Worm (Caenorhabditis elegans) whole organism, L2 larva: Measurements from ENCODE around the gene F38E11.6.

ENCODE experiments used
- C34F6.9 ChIP-seq: fragments of 150-350 bp; optimal IDR thresholded peaks from 2 replicates; lab custom pipeline; 2014; ENCODE audit warnings: missing biosample characterization, missing genetic modification characterization
- F13H6.1 ChIP-seq: sonication (generic microtip); optimal IDR thresholded peaks from 2 replicates; lab custom pipeline; 2016; ENCODE audit warnings: missing genetic modification characterization, missing compliant biosample characterization
- R02D3.7 ChIP-seq: fragments of 150-350 bp; optimal IDR thresholded peaks from 2 replicates; lab custom pipeline; 2014; ENCODE audit warnings: missing biosample characterization, missing genetic modification characterization
- Y55F3AM.14 ChIP-seq: fragments of 200-800 bp; sonication (Bioruptor generic); optimal IDR thresholded peaks from 2 replicates; lab custom pipeline; 2018; ENCODE audit warnings: mild to moderate bottlenecking, missing genetic modification characterization, missing compliant biosample characterization
- ZK546.5 ChIP-seq: sonication (generic microtip); optimal IDR thresholded peaks from 2 replicates; lab custom pipeline; 2017; ENCODE audit warnings: missing biosample characterization, missing genetic modification characterization
- aly-2 ChIP-seq: fragments of 150-350 bp; optimal IDR thresholded peaks from 2 replicates; lab custom pipeline; 2014; ENCODE audit warnings: missing biosample characterization, missing genetic modification characterization
- ama-1 ChIP-seq: fragments of 150-350 bp; optimal IDR thresholded peaks from 2 replicates; lab custom pipeline; 2018; ENCODE audit warnings: inconsistent platforms
- blmp-1 ChIP-seq: sonication (generic microtip); optimal IDR thresholded peaks from 2 replicates; lab custom pipeline; 2017; ENCODE audit warnings: missing genetic modification characterization, mild to moderate bottlenecking, missing compliant biosample characterization, antibody characterized with exemption, moderate library complexity; ENCODE audit not compliant: insufficient read depth
- ceh-16 ChIP-seq: fragments of 150-350 bp; optimal IDR thresholded peaks from 2 replicates; lab custom pipeline; 2014; ENCODE audit warnings: missing biosample characterization, missing genetic modification characterization
- ceh-82 ChIP-seq: fragments of 150-350 bp; optimal IDR thresholded peaks from 2 replicates; lab custom pipeline; 2014; ENCODE audit warnings: missing biosample characterization, missing genetic modification characterization
- crh-2 ChIP-seq: sonication (generic microtip); optimal IDR thresholded peaks from 2 replicates; lab custom pipeline; 2017; ENCODE audit warnings: missing biosample characterization, missing genetic modification characterization
- dmd-4 ChIP-seq: sonication (generic microtip); optimal IDR thresholded peaks from 2 replicates; lab custom pipeline; 2017; ENCODE audit warnings: missing biosample characterization, missing genetic modification characterization
- egl-27 ChIP-seq: sonication (generic microtip); optimal IDR thresholded peaks from 3 replicates; lab custom pipeline; 2017; ENCODE audit warnings: missing biosample characterization, missing genetic modification reagents, missing genetic modification characterization
- elt-3 ChIP-seq: sonication (generic microtip); optimal IDR thresholded peaks from 2 replicates; lab custom pipeline; 2017; ENCODE audit warnings: missing biosample characterization, missing genetic modification characterization
- gmeb-1 ChIP-seq: fragments of 150-350 bp; optimal IDR thresholded peaks from 2 replicates; lab custom pipeline; 2014; ENCODE audit warnings: missing biosample characterization, missing genetic modification characterization
- lin-13 ChIP-seq: fragments of 150-350 bp; optimal IDR thresholded peaks from 2 replicates; lab custom pipeline; 2014; ENCODE audit warnings: missing biosample characterization, missing genetic modification reagents, missing genetic modification characterization
- lin-39 ChIP-seq: fragments of 150-350 bp; optimal IDR thresholded peaks from 2 replicates; lab custom pipeline; 2014; ENCODE audit warnings: missing biosample characterization, missing genetic modification reagents, missing genetic modification characterization
- lsy-2 ChIP-seq, 2 experiments: fragments of 150-350 bp in 1 of 2; sonication (generic microtip) in 1 of 2; optimal IDR thresholded peaks; 2 replicates each; lab custom pipeline; 2014 to 2017; ENCODE audit warnings: missing biosample characterization in 2 of 2, missing genetic modification characterization in 2 of 2
- mbf-1 ChIP-seq: sonication (generic microtip); optimal IDR thresholded peaks from 2 replicates; lab custom pipeline; 2017; ENCODE audit warnings: missing biosample characterization, missing genetic modification characterization
- mdl-1 ChIP-seq, 2 experiments: fragments of 150-350 bp in 1 of 2; sonication (generic microtip) in 1 of 2; optimal IDR thresholded peaks; 2 replicates each; lab custom pipeline; 2017; ENCODE audit warnings: missing biosample characterization in 2 of 2, missing genetic modification characterization in 2 of 2
- nhr-10 ChIP-seq: sonication (generic microtip); optimal IDR thresholded peaks from 2 replicates; lab custom pipeline; 2017; ENCODE audit warnings: missing biosample characterization, missing genetic modification characterization
- nhr-129 ChIP-seq: fragments of 150-350 bp; optimal IDR thresholded peaks from 2 replicates; lab custom pipeline; 2014; ENCODE audit warnings: missing biosample characterization, missing genetic modification characterization
- nhr-21 ChIP-seq: fragments of 150-350 bp; optimal IDR thresholded peaks from 2 replicates; lab custom pipeline; 2014; ENCODE audit warnings: missing biosample characterization, missing genetic modification characterization
- nhr-23 ChIP-seq: fragments of 150-350 bp; optimal IDR thresholded peaks from 2 replicates; lab custom pipeline; 2014; ENCODE audit warnings: missing biosample characterization, missing genetic modification reagents, missing genetic modification characterization
- nhr-237 ChIP-seq: fragments of 150-350 bp; optimal IDR thresholded peaks from 2 replicates; lab custom pipeline; 2014; ENCODE audit warnings: missing biosample characterization, missing genetic modification characterization
- nhr-6 ChIP-seq: fragments of 150-350 bp; optimal IDR thresholded peaks from 2 replicates; lab custom pipeline; 2014; ENCODE audit warnings: missing biosample characterization, missing genetic modification characterization
- peb-1 ChIP-seq: fragments of 150-350 bp; optimal IDR thresholded peaks from 2 replicates; lab custom pipeline; 2014; ENCODE audit warnings: missing biosample characterization, missing genetic modification characterization
- sem-4 ChIP-seq: fragments of 150-350 bp; optimal IDR thresholded peaks from 2 replicates; lab custom pipeline; 2014; ENCODE audit warnings: missing biosample characterization, missing genetic modification reagents, missing genetic modification characterization
- skn-1 ChIP-seq: sonication (generic microtip); optimal IDR thresholded peaks from 2 replicates; lab custom pipeline; 2017; ENCODE audit warnings: missing biosample characterization, missing genetic modification characterization
- sma-9 ChIP-seq, 2 experiments: fragments of 150-350 bp in 1 of 2; sonication (generic microtip) in 1 of 2; optimal IDR thresholded peaks; 2 replicates each; lab custom pipeline; 2014 to 2016; ENCODE audit warnings: missing genetic modification characterization in 2 of 2, mild to moderate bottlenecking in 1 of 2, missing biosample characterization in 1 of 2, missing compliant biosample characterization in 1 of 2, missing genetic modification reagents in 1 of 2, moderate library complexity in 1 of 2
- snpc-4 ChIP-seq: fragments of 150-350 bp; optimal IDR thresholded peaks from 2 replicates; lab custom pipeline; 2014; ENCODE audit warnings: missing biosample characterization, missing genetic modification characterization
- unc-39 ChIP-seq: fragments of 150-350 bp; optimal IDR thresholded peaks from 2 replicates; lab custom pipeline; 2014; ENCODE audit warnings: missing biosample characterization, missing genetic modification characterization
- unc-55 ChIP-seq: fragments of 150-350 bp; sonication (generic microtip); optimal IDR thresholded peaks from 3 replicates; lab custom pipeline; 2014; ENCODE audit warnings: missing biosample characterization, missing genetic modification reagents, missing genetic modification characterization
- zag-1 ChIP-seq: fragments of 150-350 bp; optimal IDR thresholded peaks from 2 replicates; lab custom pipeline; 2014; ENCODE audit warnings: missing biosample characterization, missing genetic modification characterization
- ztf-1 ChIP-seq: fragments of 200-800 bp; sonication (Bioruptor generic); conservative IDR thresholded peaks from 2 replicates; pipeline ENCODE4 v1.3.6; 2022; ENCODE audit warnings: missing genetic modification characterization, missing compliant biosample characterization
- ztf-11 ChIP-seq: sonication (generic microtip); optimal IDR thresholded peaks from 2 replicates; lab custom pipeline; 2017; ENCODE audit warnings: missing biosample characterization, missing genetic modification characterization
- ztf-4 ChIP-seq: fragments of 150-350 bp; optimal IDR thresholded peaks from 2 replicates; lab custom pipeline; 2014; ENCODE audit warnings: missing biosample characterization, missing genetic modification characterization

The F38E11.6 gene

ce11 chrIV:9457400-9457799, 9.9 kb downstream of the F38E11.6 start, which contains the start of gene cutl-17:
cutl-17 (minus strand) TSS chrIV:9457500.
- TF ChIP-seq unc-55 (GFP tag; lab: Kevin White, UChicago) (no peak), Y55F3AM.14 (GFP tag; lab: Kevin White, UChicago) (no peak), nhr-10 (no peak), ZK546.5 (tag; lab: Kevin White, UChicago) (no peak), ztf-4 (tag; lab: Kevin White, UChicago) (no peak), crh-2 (tag; lab: Kevin White, UChicago) (no peak)

DNA sequence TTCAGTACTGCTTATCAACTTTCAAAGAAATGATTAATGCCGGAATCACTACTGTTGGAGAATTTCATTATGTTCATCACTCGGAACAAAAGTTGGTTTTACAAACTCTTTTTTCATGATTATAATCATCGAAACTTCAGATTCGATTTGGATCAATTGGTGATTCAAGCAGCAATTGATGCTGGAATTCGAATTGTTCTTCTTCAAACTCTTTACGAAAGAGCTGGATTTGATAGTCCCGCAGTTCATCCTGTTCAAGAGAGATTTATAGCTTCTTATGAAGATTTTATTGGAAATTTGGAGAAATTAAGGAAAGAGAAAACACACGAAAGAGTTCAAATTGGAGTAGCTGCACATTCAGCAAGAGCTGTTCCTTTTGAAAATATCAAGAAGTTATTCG, 15.5 kb downstream of the F38E11.6 start:
- TF ChIP-seq zag-1 (no peak), mdl-1 (tag; optimal IDR thresholded peaks at IDR 0.05; lab: Kevin White, UChicago) (no peak), nhr-23 (tag; lab: Kevin White, UChicago) (no peak), unc-55 (GFP tag; lab: Kevin White, UChicago) (no peak), blmp-1 (no peak), lin-39 (tag; lab: Kevin White, UChicago) (no peak)

DNA sequence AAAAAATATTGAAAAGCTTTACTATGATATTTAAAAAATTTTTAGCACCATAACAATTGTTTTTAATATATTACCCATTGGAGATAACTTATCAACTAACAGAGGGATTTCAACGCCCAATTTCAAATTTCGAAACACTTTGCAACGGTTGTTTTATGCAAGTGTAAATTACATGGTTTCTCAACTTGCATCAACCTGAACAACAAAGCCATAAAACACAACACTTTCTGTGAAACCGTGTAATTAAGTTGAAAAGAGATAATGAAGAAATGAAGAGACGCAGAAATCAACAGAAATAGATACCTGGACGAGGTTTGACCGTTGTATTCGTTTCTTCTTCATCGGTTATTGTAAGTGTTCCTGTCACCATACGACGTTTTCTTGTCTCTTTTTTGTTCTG, 16.9 kb downstream of the F38E11.6 start, which contains the start of gene cpin-1:
cpin-1 (plus strand) TSS at position 301 of the 400 bp plus-strand sequence.
- no peak for TF ChIP-seq elt-3 (tag; lab: Kevin White, UChicago)
- no peak for TF ChIP-seq ceh-16
- TF ChIP-seq ztf-11 (tag; lab: Kevin White, UChicago) = no peak
- no peak for TF ChIP-seq zag-1
- TF ChIP-seq nhr-23 (tag; lab: Kevin White, UChicago) = no peak
- TF ChIP-seq aly-2 (tag; lab: Kevin White, UChicago) = no peak
- no peak for TF ChIP-seq ztf-1 (GFP tag; lab: Robert Waterston, UW)

- TF ChIP-seq nhr-129 = peak; percentile 60
- TF ChIP-seq nhr-23 (tag; lab: Kevin White, UChicago) = no peak
- TF ChIP-seq F13H6.1 (tag; lab: Kevin White, UChicago) = peak; percentile 47
- no peak for TF ChIP-seq ztf-4 (tag; lab: Kevin White, UChicago)
- TF ChIP-seq sma-9 (GFP tag; optimal IDR thresholded peaks at IDR 0.05; lab: Kevin White, UChicago) = peak; percentile 69
- TF ChIP-seq sma-9 (tag; optimal IDR thresholded peaks at IDR 0.05; lab: Kevin White, UChicago) = no peak
- TF ChIP-seq unc-39 (tag; lab: Kevin White, UChicago) = no peak
- TF ChIP-seq ama-1 (lab: Kevin White, UChicago) = no peak
- peak; percentile 32 for TF ChIP-seq snpc-4
- TF ChIP-seq peb-1 = no peak
- TF ChIP-seq C34F6.9 (tag; lab: Kevin White, UChicago) = peak; percentile 9
- TF ChIP-seq nhr-237 (tag; lab: Kevin White, UChicago) = no peak
- peak in 1 of 2 experiments; percentile 33 for TF ChIP-seq lsy-2 (tag; optimal IDR thresholded peaks at IDR 0.05; lab: Kevin White, UChicago)
- TF ChIP-seq Y55F3AM.14 (GFP tag; lab: Kevin White, UChicago) = no peak
- no peak for TF ChIP-seq sem-4 (tag; lab: Kevin White, UChicago)
- no peak for TF ChIP-seq ceh-16
Measured at ce11 chrIV:9447209-9447608, 20.1 kb downstream of the F38E11.6 start, which contains the start of gene hsp-12.6. hsp-12.6 (minus strand) TSS chrIV:9447228.

DNA sequence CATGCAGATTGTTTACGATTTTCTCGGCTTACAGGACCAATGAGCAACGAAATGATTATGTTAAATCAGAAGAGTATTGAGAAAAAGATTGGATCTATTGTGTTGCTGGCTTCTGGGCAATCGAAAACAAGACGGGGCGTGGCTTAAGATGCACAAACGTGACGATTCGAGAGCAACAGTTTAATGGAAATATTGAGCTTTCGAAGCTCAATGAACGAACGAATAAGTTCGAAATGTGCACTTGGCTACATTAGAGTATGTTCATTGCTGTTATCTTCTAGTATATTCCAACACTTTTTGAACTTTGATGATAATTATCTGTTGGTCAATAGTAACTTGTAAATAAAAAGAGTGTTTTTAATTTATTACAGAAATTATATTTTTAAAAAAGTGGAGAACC, 21.9 kb downstream of the F38E11.6 start, which contains the start of gene hsp-12.3:
hsp-12.3 (minus strand) TSS at position 101 of the 400 bp plus-strand sequence.
- TF ChIP-seq ceh-16 (no peak), unc-39 (tag; lab: Kevin White, UChicago) (no peak), mdl-1 (tag; optimal IDR thresholded peaks at IDR 0.05; lab: Kevin White, UChicago) (no peak), ZK546.5 (tag; lab: Kevin White, UChicago) (no peak), blmp-1 (no peak), ztf-1 (GFP tag; lab: Robert Waterston, UW) (no peak), nhr-10 (no peak), R02D3.7 (tag; lab: Kevin White, UChicago) (no peak), lin-39 (tag; lab: Kevin White, UChicago) (no peak), lsy-2 (tag; optimal IDR thresholded peaks at IDR 0.05; lab: Kevin White, UChicago) (no peak), lin-13 (GFP tag; lab: Kevin White, UChicago) (no peak), nhr-23 (tag; lab: Kevin White, UChicago) (no peak)

ce11 chrIV:9444417-9445026, 22.8 kb downstream of the F38E11.6 start:
- TF ChIP-seq unc-55 (GFP tag; lab: Kevin White, UChicago) (peak; percentile 83), ztf-11 (tag; lab: Kevin White, UChicago) (peak; percentile 48), ceh-82 (tag; lab: Kevin White, UChicago) (peak; percentile 23), R02D3.7 (tag; lab: Kevin White, UChicago) (peak; percentile 28), egl-27 (tag; lab: Kevin White, UChicago) (peak; percentile 90), lin-13 (GFP tag; lab: Kevin White, UChicago) (peak; percentile 92), skn-1 (tag; lab: Kevin White, UChicago) (peak; percentile 68), gmeb-1 (peak; percentile 76), ZK546.5 (tag; lab: Kevin White, UChicago) (peak; percentile 19), nhr-6 (peak; percentile 88), F13H6.1 (tag; lab: Kevin White, UChicago) (peak; percentile 97), nhr-237 (tag; lab: Kevin White, UChicago) (peak; percentile 44), zag-1 (no peak), mbf-1 (tag; lab: Kevin White, UChicago) (no peak), lsy-2 (tag; optimal IDR thresholded peaks at IDR 0.05; lab: Kevin White, UChicago) (peak; percentile 84 to 92), Y55F3AM.14 (GFP tag; lab: Kevin White, UChicago) (peak; percentile 86), nhr-21 (tag; lab: Kevin White, UChicago) (peak; percentile 96), sem-4 (tag; lab: Kevin White, UChicago) (peak; percentile 93), ama-1 (lab: Kevin White, UChicago) (peak; percentile 99), nhr-129 (peak; percentile 95), dmd-4 (tag; lab: Kevin White, UChicago) (peak; percentile 52), blmp-1 (peak; percentile 81)
